Worm (Caenorhabditis elegans): ENCODE results near the gene srh-125.

The srh-125 gene

DNA sequence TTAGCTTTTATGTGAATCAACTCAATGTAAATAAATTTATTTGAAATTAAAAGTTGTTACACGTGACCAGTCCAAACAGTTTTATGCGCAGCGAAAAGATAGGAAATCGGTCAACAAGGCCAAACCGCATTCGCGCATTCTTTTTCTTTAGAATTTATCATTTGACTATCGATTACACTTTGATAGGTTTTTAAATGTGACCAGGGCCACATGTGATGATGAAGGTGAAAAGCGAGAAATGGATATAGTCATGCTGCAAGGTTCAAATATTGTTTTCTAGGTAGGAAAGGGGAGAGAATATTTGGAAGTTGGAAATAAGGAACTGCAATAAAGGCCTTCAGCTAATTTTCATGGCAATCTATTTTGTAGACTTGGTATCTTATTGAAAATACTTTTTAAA is 39.8 kb downstream of the srh-125 start (continued):
- TF ChIP-seq tbp1 (GFP tag; optimal IDR thresholded peaks at IDR 0.05) (no peak), Y53F4B.3 (GFP tag; IDR thresholded peaks at IDR 0.05) (no peak), cebp-2 (GFP tag; IDR thresholded peaks at IDR 0.05) (no peak), mxl-1 (tag; optimal IDR thresholded peaks at IDR 0.05) (no peak), hlh-12 (tag; optimal IDR thresholded peaks at IDR 0.05) (no peak), egrh-3 (GFP tag; IDR thresholded peaks at IDR 0.05) (no peak), rcor-1 (GFP tag; IDR thresholded peaks at IDR 0.05) (no peak), lin-26 (GFP tag; IDR thresholded peaks at IDR 0.05) (peak; percentile 9; the same call in 1 of the 2 replicates), cebp-1 (GFP tag; IDR thresholded peaks at IDR 0.05) (0 out of 2 replicates have a peak, but pooled peaks have one; percentile 21), cebp-1 (tag; optimal IDR thresholded peaks at IDR 0.05) (no peak), Y67H2A.10 (GFP tag; conservative IDR thresholded peaks at IDR 0.05) (no peak), B0035.1 (tag; optimal IDR thresholded peaks at IDR 0.05) (no peak), gei-17 (GFP tag; optimal IDR thresholded peaks at IDR 0.05) (no peak), ekl-4 (GFP tag; IDR thresholded peaks at IDR 0.05) (no peak), C17E4.6 (GFP tag; IDR thresholded peaks at IDR 0.05) (no peak), let-526 (GFP tag; IDR thresholded peaks at IDR 0.05) (no peak), F52B5.7 (tag; optimal IDR thresholded peaks at IDR 0.05) (no peak), F55B11.4 (tag; optimal IDR thresholded peaks at IDR 0.05; ENCODE audit: borderline replicate concordance, insufficient read depth) (no peak), efl-1 (GFP tag; optimal IDR thresholded peaks at IDR 0.05) (no peak), ceh-58 (GFP tag; IDR thresholded peaks at IDR 0.05) (no peak), mes-4 (tag; optimal IDR thresholded peaks at IDR 0.05) (no peak), F33H1.4 (GFP tag; IDR thresholded peaks at IDR 0.05) (no peak), attf-3 (GFP tag; conservative IDR thresholded peaks at IDR 0.05) (no peak), madf-6 (GFP tag; IDR thresholded peaks at IDR 0.05) (0 out of 2 replicates have a peak, but pooled peaks have one; percentile 32), snpc-1.3 (tag; optimal IDR thresholded peaks at IDR 0.05; ENCODE audit: insufficient read depth) (no peak), T26A5.8 (tag; optimal IDR thresholded peaks at IDR 0.05) (no peak), F37B4.10 (GFP tag; IDR thresholded peaks at IDR 0.05) (no peak), ztf-18 (tag; optimal IDR thresholded peaks at IDR 0.05) (no peak), aptf-3 (GFP tag; IDR thresholded peaks at IDR 0.05) (no peak), ztf-3 (GFP tag; optimal IDR thresholded peaks at IDR 0.05) (no peak), Y56A3A.18 (GFP tag; IDR thresholded peaks at IDR 0.05) (no peak), die-1 (tag; optimal IDR thresholded peaks at IDR 0.05) (peak; percentile 19), ets-4 (GFP tag; optimal IDR thresholded peaks at IDR 0.05) (no peak), F23B12.7 (tag; optimal IDR thresholded peaks at IDR 0.05; ENCODE audit: insufficient read depth) (no peak), snpc-1.1 (tag; optimal IDR thresholded peaks at IDR 0.05; ENCODE audit: insufficient read depth) (no peak), nfya-1 (tag; optimal IDR thresholded peaks at IDR 0.05; ENCODE audit: borderline replicate concordance, insufficient read depth) (no peak), rec-8 (tag; optimal IDR thresholded peaks at IDR 0.05) (no peak), hmg-20 (GFP tag; IDR thresholded peaks at IDR 0.05) (no peak), xnd-1 (tag; optimal IDR thresholded peaks at IDR 0.05) (no peak), Y79H2A.3 (GFP tag; conservative IDR thresholded peaks at IDR 0.05) (no peak), F39B2.1 (GFP tag; IDR thresholded peaks at IDR 0.05) (no peak), ceh-79 (tag; optimal IDR thresholded peaks at IDR 0.05) (no peak), hlh-26 (GFP tag; conservative IDR thresholded peaks at IDR 0.05) (no peak), Y53G8AR.9 (GFP tag; conservative IDR thresholded peaks at IDR 0.05) (peak; percentile 34; the same call in 1 of the 2 replicates), fkh-3 (tag; optimal IDR thresholded peaks at IDR 0.05) (peak; percentile 12), nhr-120 (GFP tag; IDR thresholded peaks at IDR 0.05) (no peak), him-1 (tag; optimal IDR thresholded peaks at IDR 0.05) (no peak), chd-7 (tag; optimal IDR thresholded peaks at IDR 0.05) (peak; percentile 32), mel-28 (tag; optimal IDR thresholded peaks at IDR 0.05; ENCODE audit: borderline replicate concordance) (no peak)
